Fruit fly (Drosophila melanogaster) whole organism, embryonic: ENCODE measurements around the gene kud.

Experiments
- Aef1 ChIP-seq: fragments of 200-800 bp; sonication (Bioruptor generic); IDR thresholded peaks from 3 replicates; pipeline ENCODE4 v1.3.6; 2022; ENCODE audit warnings: missing biosample characterization, missing genetic modification characterization
- Asciz ChIP-seq: fragments of 200-800 bp; sonication (Bioruptor generic); optimal IDR thresholded peaks from 2 replicates; lab custom pipeline; 2017; ENCODE audit warnings: missing biosample characterization, mild to moderate bottlenecking, missing genetic modification characterization, missing genetic modification reagents
- CG11093 ChIP-seq: fragments of 200-800 bp; sonication (Bioruptor generic); IDR thresholded peaks from 3 replicates; pipeline ENCODE4 v1.3.6; 2022; ENCODE audit warnings: missing biosample characterization, missing genetic modification characterization
- CG11247 ChIP-seq: fragments of 200-800 bp; sonication (Bioruptor generic); IDR thresholded peaks from 2 replicates; pipeline ENCODE4 v1.3.6; 2022; ENCODE audit warnings: missing biosample characterization, missing genetic modification characterization
- CG12769 ChIP-seq: fragments of 200-800 bp; sonication (Bioruptor generic); optimal IDR thresholded peaks from 2 replicates; lab custom pipeline; 2019; ENCODE audit warnings: missing biosample characterization, mild to moderate bottlenecking, missing genetic modification characterization, moderate library complexity
- CG13894 ChIP-seq: fragments of 200-800 bp; sonication (Bioruptor generic); optimal IDR thresholded peaks from 3 replicates; lab custom pipeline; 2018; ENCODE audit warnings: missing biosample characterization, mild to moderate bottlenecking, missing genetic modification characterization, moderate library complexity
- CG15601 ChIP-seq: fragments of 200-800 bp; sonication (Bioruptor generic); optimal IDR thresholded peaks from 3 replicates; lab custom pipeline; 2019; ENCODE audit warnings: missing biosample characterization, mild to moderate bottlenecking, missing genetic modification characterization, moderate library complexity
- CG17829 ChIP-seq: fragments of 200-800 bp; optimal IDR thresholded peaks from 2 replicates; lab custom pipeline; 2019; ENCODE audit warnings: missing biosample characterization, mild to moderate bottlenecking, missing genetic modification characterization, moderate library complexity
- CG18599 ChIP-seq: fragments of 200-800 bp; sonication (Bioruptor generic); optimal IDR thresholded peaks from 3 replicates; lab custom pipeline; 2017; ENCODE audit warnings: missing biosample characterization, missing genetic modification characterization, mild to moderate bottlenecking, moderate library complexity, missing genetic modification reagents
- CG31441 ChIP-seq: fragments of 200-800 bp; sonication (Bioruptor generic); IDR thresholded peaks from 2 replicates; pipeline ENCODE4 v1.3.6; 2022; ENCODE audit warnings: missing biosample characterization, missing genetic modification characterization
- CG32767 ChIP-seq: fragments of 200-800 bp; sonication (Bioruptor generic); IDR thresholded peaks from 2 replicates; pipeline ENCODE4 v1.3.6; 2022; ENCODE audit warnings: missing biosample characterization, missing genetic modification characterization
- CG4360 ChIP-seq: fragments of 200-800 bp; sonication (Bioruptor generic); IDR thresholded peaks from 2 replicates; pipeline ENCODE4 v1.3.6; 2022; ENCODE audit warnings: missing biosample characterization, missing genetic modification characterization
- CG7357 ChIP-seq: fragments of 200-800 bp; sonication (Bioruptor generic); IDR thresholded peaks from 3 replicates; pipeline ENCODE4 v1.3.6; 2022; ENCODE audit warnings: missing biosample characterization, missing genetic modification characterization
- CG7745 ChIP-seq: fragments of 200-800 bp; sonication (Bioruptor generic); optimal IDR thresholded peaks from 2 replicates; lab custom pipeline; 2018; ENCODE audit warnings: missing biosample characterization, mild to moderate bottlenecking, missing genetic modification characterization, moderate library complexity
- CG7987 ChIP-seq: fragments of 200-800 bp; sonication (Bioruptor generic); optimal IDR thresholded peaks from 2 replicates; lab custom pipeline; 2018; ENCODE audit warnings: missing biosample characterization, mild to moderate bottlenecking, missing genetic modification characterization, moderate library complexity
- Dip2 ChIP-seq: fragments of 200-800 bp; sonication (Bioruptor generic); IDR thresholded peaks from 2 replicates; pipeline ENCODE4 v1.3.6; 2022; ENCODE audit warnings: missing biosample characterization, missing genetic modification characterization
- Doc3 ChIP-seq: fragments of 200-800 bp; sonication (Bioruptor generic); IDR thresholded peaks from 3 replicates; pipeline ENCODE4 v1.3.6; 2022; ENCODE audit warnings: missing biosample characterization, missing genetic modification characterization; ENCODE audit not compliant: partially characterized antibody
- Gsc ChIP-seq: fragments of 200-800 bp; sonication (Bioruptor generic); IDR thresholded peaks from 2 replicates; pipeline ENCODE4 v1.3.6; 2022; ENCODE audit warnings: missing biosample characterization, missing genetic modification characterization
- Hr51 ChIP-seq, 2 experiments: fragments of 200-800 bp; sonication (Bioruptor generic); optimal IDR thresholded peaks; 2 replicates in 1 of 2; 3 replicates in 1 of 2; lab custom pipeline; 2016 to 2018; ENCODE audit warnings: missing biosample characterization in 2 of 2, missing genetic modification characterization in 2 of 2, mild to moderate bottlenecking in 1 of 2, moderate library complexity in 1 of 2
- Kr ChIP-seq: fragments of 200-800 bp; sonication (Bioruptor generic); optimal IDR thresholded peaks from 2 replicates; lab custom pipeline; 2017; ENCODE audit warnings: missing biosample characterization, mild to moderate bottlenecking, missing genetic modification characterization
- Pdp1 ChIP-seq, 2 experiments: fragments of 200-800 bp; sonication (Bioruptor generic); optimal IDR thresholded peaks; 3 replicates each; lab custom pipeline; 2016; ENCODE audit warnings: missing biosample characterization in 2 of 2, missing genetic modification characterization in 2 of 2, mild to moderate bottlenecking in 1 of 2, moderate library complexity in 1 of 2
- Sry-δ ChIP-seq: fragments of 200-800 bp; sonication (Bioruptor generic); optimal IDR thresholded peaks from 2 replicates; lab custom pipeline; 2016; ENCODE audit warnings: missing biosample characterization, missing genetic modification characterization
- Stat92E ChIP-seq, 3 experiments: fragments of >200 bp in 2 of 3; fragments of 200-800 bp in 1 of 3; sonication (Bioruptor generic) in 1 of 3; optimal IDR thresholded peaks; 2 replicates each; lab custom pipeline; 2017 to 2019; ENCODE audit warnings: missing biosample characterization in 3 of 3, missing genetic modification characterization in 3 of 3, mild to moderate bottlenecking in 1 of 3, moderate library complexity in 1 of 3
- Tbp ChIP-seq: fragments of >200 bp; optimal IDR thresholded peaks from 2 replicates; lab custom pipeline; 2018; ENCODE audit warnings: missing biosample characterization, missing genetic modification characterization
- ap ChIP-seq: fragments of 200-800 bp; sonication (Bioruptor generic); IDR thresholded peaks from 2 replicates; pipeline ENCODE4 v1.3.6; 2022; ENCODE audit warnings: missing biosample characterization, missing genetic modification characterization
- ase ChIP-seq: fragments of 200-800 bp; sonication (Bioruptor generic); IDR thresholded peaks from 3 replicates; pipeline ENCODE4 v1.3.6; 2022; ENCODE audit warnings: missing biosample characterization, missing genetic modification characterization
- br ChIP-seq: fragments of >200 bp; optimal IDR thresholded peaks from 2 replicates; lab custom pipeline; 2017
- cg ChIP-seq: fragments of 200-800 bp; sonication (Bioruptor generic); optimal IDR thresholded peaks from 3 replicates; lab custom pipeline; 2019; ENCODE audit warnings: missing biosample characterization, mild to moderate bottlenecking, missing genetic modification characterization, moderate library complexity
- chinmo ChIP-seq: fragments of 200-800 bp; sonication (Bioruptor generic); IDR thresholded peaks from 4 replicates; pipeline ENCODE4 v1.3.6; 2022; ENCODE audit warnings: missing biosample characterization, missing genetic modification characterization; ENCODE audit not compliant: partially characterized antibody
- chn ChIP-seq: fragments of 200-800 bp; sonication (Bioruptor generic); optimal IDR thresholded peaks from 2 replicates; lab custom pipeline; 2016; ENCODE audit warnings: missing biosample characterization, missing genetic modification characterization
- crol ChIP-seq: fragments of 200-800 bp; sonication (Bioruptor generic); IDR thresholded peaks from 2 replicates; pipeline ENCODE4 v1.3.6; 2022; ENCODE audit warnings: missing biosample characterization, missing genetic modification characterization
- crp ChIP-seq, 2 experiments: fragments of 200-800 bp; sonication (Bioruptor generic); optimal IDR thresholded peaks; 2 replicates in 1 of 2; 3 replicates in 1 of 2; lab custom pipeline; 2017; ENCODE audit warnings: missing biosample characterization in 2 of 2, missing genetic modification characterization in 2 of 2, mild to moderate bottlenecking in 1 of 2, moderate library complexity in 1 of 2
- disco-r ChIP-seq: fragments of 200-800 bp; sonication (Bioruptor generic); optimal IDR thresholded peaks from 2 replicates; lab custom pipeline; 2016; ENCODE audit warnings: missing biosample characterization, missing genetic modification characterization
- ftz-f1 ChIP-seq: fragments of 200-800 bp; sonication (Bioruptor generic); optimal IDR thresholded peaks from 2 replicates; lab custom pipeline; 2016; ENCODE audit warnings: missing biosample characterization, missing genetic modification characterization
- gem ChIP-seq: fragments of 200-800 bp; sonication (Bioruptor generic); optimal IDR thresholded peaks from 2 replicates; lab custom pipeline; 2019; ENCODE audit warnings: missing biosample characterization, mild to moderate bottlenecking, missing genetic modification characterization, moderate library complexity
- gsb-n ChIP-seq: fragments of 200-800 bp; sonication (Bioruptor generic); optimal IDR thresholded peaks from 3 replicates; lab custom pipeline; 2018; ENCODE audit warnings: missing biosample characterization, mild to moderate bottlenecking, missing genetic modification characterization
- hth ChIP-seq: fragments of >200 bp; optimal IDR thresholded peaks from 2 replicates; lab custom pipeline; 2017; ENCODE audit warnings: inconsistent platforms
- kah ChIP-seq: fragments of 200-800 bp; sonication (Bioruptor generic); optimal IDR thresholded peaks from 2 replicates; lab custom pipeline; 2018; ENCODE audit warnings: missing biosample characterization, mild to moderate bottlenecking, missing genetic modification characterization
- ken ChIP-seq: fragments of 200-800 bp; sonication (Bioruptor generic); IDR thresholded peaks from 3 replicates; pipeline ENCODE4 v1.3.6; 2022; ENCODE audit warnings: missing biosample characterization, missing genetic modification characterization
- klu ChIP-seq: fragments of 200-800 bp; sonication (Bioruptor generic); IDR thresholded peaks from 2 replicates; pipeline ENCODE4 v1.3.6; 2022; ENCODE audit warnings: missing biosample characterization, missing genetic modification characterization
- nau ChIP-seq: fragments of 200-800 bp; sonication (Bioruptor generic); optimal IDR thresholded peaks from 3 replicates; lab custom pipeline; 2017; ENCODE audit warnings: missing biosample characterization, mild to moderate bottlenecking, missing genetic modification characterization, missing genetic modification reagents
- onecut ChIP-seq: fragments of 200-800 bp; sonication (Bioruptor generic); IDR thresholded peaks from 2 replicates; pipeline ENCODE4 v1.3.6; 2022; ENCODE audit warnings: missing biosample characterization, missing genetic modification characterization
- otp ChIP-seq: fragments of 200-800 bp; sonication (Bioruptor generic); IDR thresholded peaks from 3 replicates; pipeline ENCODE4, ENCODE4 v1.3.6; 2022; ENCODE audit warnings: missing biosample characterization, missing genetic modification characterization
- pan ChIP-seq, 4 experiments: fragments of >200 bp in 3 of 4; fragments of 200-800 bp in 1 of 4; sonication (Bioruptor generic) in 1 of 4; optimal IDR thresholded peaks in 3 of 4; IDR thresholded peaks in 1 of 4; 2 replicates each; pipeline versions ENCODE4 v1.3.6 to Lab custom; 2017 to 2022; ENCODE audit warnings: missing biosample characterization in 2 of 4, missing genetic modification characterization in 2 of 4, mixed read lengths in 1 of 4
- peb ChIP-seq: fragments of 200-800 bp; sonication (Bioruptor generic); IDR thresholded peaks from 2 replicates; pipeline ENCODE4 v1.3.6; 2022; ENCODE audit warnings: missing biosample characterization, missing genetic modification characterization
- phol ChIP-seq: fragments of 200-800 bp; sonication (Bioruptor generic); optimal IDR thresholded peaks from 3 replicates; lab custom pipeline; 2018; ENCODE audit warnings: missing biosample characterization, mild to moderate bottlenecking, missing genetic modification characterization, moderate library complexity
- pros ChIP-seq: fragments of 200-800 bp; sonication (Bioruptor generic); optimal IDR thresholded peaks from 3 replicates; lab custom pipeline; 2019; ENCODE audit warnings: missing biosample characterization, mild to moderate bottlenecking, missing genetic modification characterization, moderate library complexity
- sima ChIP-seq: fragments of 200-800 bp; sonication (Bioruptor generic); optimal IDR thresholded peaks from 2 replicates; lab custom pipeline; 2016; ENCODE audit warnings: missing biosample characterization, missing genetic modification characterization
- so ChIP-seq: fragments of 200-800 bp; sonication (Bioruptor generic); IDR thresholded peaks from 3 replicates; pipeline ENCODE4 v1.3.6; 2022; ENCODE audit warnings: missing biosample characterization, missing genetic modification characterization
- sr ChIP-seq: fragments of 200-800 bp; sonication (Bioruptor generic); IDR thresholded peaks from 3 replicates; pipeline ENCODE4 v1.3.6; 2022; ENCODE audit warnings: missing biosample characterization, missing genetic modification characterization
- tin ChIP-seq: fragments of 200-800 bp; sonication (Bioruptor generic); optimal IDR thresholded peaks from 3 replicates; lab custom pipeline; 2016; ENCODE audit warnings: missing biosample characterization, missing genetic modification characterization

The kud gene

DNA sequence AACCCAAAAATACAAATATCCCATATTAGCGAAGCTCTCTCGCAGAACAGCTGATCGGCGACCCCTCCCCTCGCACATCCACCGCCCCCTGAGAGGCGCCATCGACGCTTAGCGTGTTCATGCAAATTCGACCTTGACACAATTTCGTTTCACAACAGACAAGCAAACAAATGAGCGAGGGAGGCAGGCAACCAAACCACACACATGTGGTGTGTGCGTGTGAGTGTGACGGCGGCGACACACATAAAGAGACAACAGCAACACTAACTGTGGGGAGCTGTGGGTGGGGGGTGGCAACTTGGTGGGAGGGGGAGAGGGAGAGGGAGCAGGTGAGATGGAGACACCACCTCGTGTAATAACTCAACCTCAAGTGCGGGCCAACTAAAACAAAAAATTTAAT is 20.1 kb downstream of the kud start:
- TF ChIP-seq Stat92E (GFP tag; optimal IDR thresholded peaks at IDR 0.05; lab: Kevin White, UChicago) (no peak), CG31441 (no peak), Aef1 (peak; percentile 50), CG7987 (GFP tag; lab: Kevin White, UChicago) (peak; percentile 90), cg (GFP tag; lab: Kevin White, UChicago) (peak; percentile 41), Kr (GFP tag; lab: Kevin White, UChicago) (no peak), pros (peak; percentile 2), CG17829 (no peak), br (lab: Kevin White, UChicago) (no peak), ap (GFP tag; lab: Robert Waterston, UW) (no peak), CG7745 (tag; lab: Kevin White, UChicago) (no peak), chinmo (GFP tag; lab: Robert Waterston, UW) (peak; percentile 85; the same call in 1 of the 4 replicates), chn (GFP tag; lab: Kevin White, UChicago) (no peak), CG12769 (tag; lab: Kevin White, UChicago) (peak; percentile 69), nau (GFP tag; lab: Kevin White, UChicago) (no peak), disco-r (GFP tag; lab: Kevin White, UChicago) (no peak), onecut (GFP tag; lab: Robert Waterston, UW) (no peak), CG13894 (no peak), Asciz (GFP tag; lab: Kevin White, UChicago) (no peak), Doc3 (GFP tag; lab: Robert Waterston, UW) (no peak), CG15601 (no peak), klu (GFP tag; lab: Robert Waterston, UW) (no peak), phol (tag; lab: Kevin White, UChicago) (no peak), sr (GFP tag; lab: Robert Waterston, UW) (peak; percentile 50; the same call in 1 of the 3 replicates), sima (GFP tag; lab: Kevin White, UChicago) (no peak), Dip2 (no peak), tin (no peak), Sry-δ (GFP tag; lab: Kevin White, UChicago) (no peak), Tbp (GFP tag; lab: Kevin White, UChicago) (no peak), CG11247 (GFP tag; lab: Robert Waterston, UW) (no peak), CG18599 (GFP tag; lab: Kevin White, UChicago) (no peak), CG32767 (GFP tag; lab: Robert Waterston, UW) (no peak), crp (GFP tag; optimal IDR thresholded peaks at IDR 0.05; lab: Kevin White, UChicago) (peak in 1 of 2 experiments; percentile 27), CG4360 (peak; percentile 80), ken (no peak), gsb-n (tag; lab: Kevin White, UChicago) (no peak), peb (GFP tag; lab: Robert Waterston, UW) (no peak), Hr51 (GFP tag; optimal IDR thresholded peaks at IDR 0.05; lab: Kevin White, UChicago) (no peak), Gsc (GFP tag; lab: Robert Waterston, UW) (no peak), so (GFP tag; lab: Robert Waterston, UW) (no peak), crol (GFP tag; lab: Robert Waterston, UW) (peak; percentile 88), ase (GFP tag; lab: Robert Waterston, UW) (peak; percentile 7; the same call in 1 of the 3 replicates), Pdp1 (GFP tag; optimal IDR thresholded peaks at IDR 0.05; lab: Kevin White, UChicago) (no peak), CG7357 (0 out of 3 replicates have a peak, but pooled peaks have one; percentile 10), otp (GFP tag; lab: Robert Waterston, UW) (0 out of 3 replicates have a peak, but pooled peaks have one; percentile 44), pan (optimal IDR thresholded peaks at IDR 0.05; lab: Kevin White, UChicago) (no peak), pan (GFP tag; optimal IDR thresholded peaks at IDR 0.05 in 1 of 2, IDR thresholded peaks at IDR 0.05 in 1 of 2) (peak in 1 of 2 experiments; percentile 16), hth (lab: Kevin White, UChicago) (no peak), CG11093 (GFP tag; lab: Robert Waterston, UW) (no peak), gem (tag; lab: Kevin White, UChicago) (no peak), kah (GFP tag; lab: Kevin White, UChicago) (no peak), ftz-f1 (GFP tag; lab: Kevin White, UChicago) (peak; percentile 21)
